Fruit fly (Drosophila melanogaster) whole organism, wandering third instar larva: ENCODE data around the gene alpha-Cat.

Experiments
- CG9705 ChIP-seq: fragments of 200-800 bp; sonication (Bioruptor generic); optimal IDR thresholded peaks from 2 replicates; lab custom pipeline; 2018; ENCODE audit warnings: missing biosample characterization, mild to moderate bottlenecking, missing genetic modification characterization
- GATAd ChIP-seq: sonication (Bioruptor generic); optimal IDR thresholded peaks from 2 replicates; lab custom pipeline; 2016; ENCODE audit warnings: missing biosample characterization, missing genetic modification characterization
- lola ChIP-seq: fragments of >200 bp; optimal IDR thresholded peaks from 2 replicates; lab custom pipeline; 2017; ENCODE audit warnings: missing biosample characterization, missing genetic modification characterization

DNA sequence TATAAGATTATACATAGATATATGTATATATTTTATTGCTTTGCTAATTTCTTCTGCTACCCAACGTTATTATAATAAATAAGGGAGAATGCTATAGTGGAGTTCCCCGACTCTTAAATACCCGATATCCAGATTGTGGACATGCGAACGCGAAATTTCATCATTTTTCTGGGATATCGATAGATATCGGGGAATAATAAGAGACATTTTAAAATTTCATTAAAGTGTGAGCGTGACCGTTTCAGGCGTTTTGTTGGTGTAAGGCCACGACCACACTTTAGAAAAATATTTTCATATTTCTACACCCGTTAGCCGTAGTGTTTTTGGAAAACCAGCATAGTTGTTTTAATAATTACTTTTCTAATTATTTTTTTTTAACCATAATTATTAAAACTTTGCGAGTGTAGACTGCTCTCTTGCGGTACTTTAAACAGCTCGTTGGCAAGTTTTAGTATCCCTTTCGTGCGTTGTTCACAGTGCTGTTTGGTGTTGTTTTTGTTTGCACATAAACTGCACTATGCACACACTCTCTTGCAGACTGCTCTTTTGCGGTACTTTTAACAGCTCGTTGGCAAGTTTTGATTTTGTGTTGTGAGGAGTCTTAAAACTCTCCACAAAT, 58.8 kb downstream of the alpha-Cat start:
- no peak for TF ChIP-seq lola (GFP tag; lab: Kevin White, UChicago)
- TF ChIP-seq GATAd (GFP tag; lab: Kevin White, UChicago), result no peak
- no peak for TF ChIP-seq CG9705 (GFP tag; lab: Kevin White, UChicago)
